Worm (Caenorhabditis elegans) whole organism, dauer: ENCODE data around the gene AH10.4.
"Not testable (repeated sequence)": the region's sequence is repeated elsewhere in the genome, so short reads cannot be mapped to it uniquely, and the experiment has no call there.

ENCODE experiments used
- unc-62 ChIP-seq: sonication (generic microtip); optimal IDR thresholded peaks from 2 replicates; lab custom pipeline; 2017; ENCODE audit warnings: missing biosample characterization, missing genetic modification reagents, missing genetic modification characterization

The AH10.4 gene

ce11 chrV:14137766-14138165, at the start of gene AH10.4:
AH10.4 (minus strand) TSS chrV:14137866.
- not testable (repeated sequence) for TF ChIP-seq unc-62 (GFP tag; lab: Kevin White, UChicago)

ce11 chrV:14187104-14187503, 49.4 kb upstream of the AH10.4 start:
- TF ChIP-seq unc-62 (GFP tag; lab: Kevin White, UChicago): no peak

- no peak for TF ChIP-seq unc-62 (GFP tag; lab: Kevin White, UChicago)
Observed at ce11 chrV:14185438-14185837, 47.8 kb upstream of the AH10.4 start, which contains the start of the genes trm-1 and ints-2. trm-1 (minus strand) TSS chrV:14185612. ints-2 (plus strand) TSS chrV:14185686.

ce11 chrV:14182860-14183259, 45.2 kb upstream of the AH10.4 start, which contains the start of gene cest-2.3:
cest-2.3 (minus strand) TSS chrV:14182960.
- no peak for TF ChIP-seq unc-62 (GFP tag; lab: Kevin White, UChicago)

- TF ChIP-seq unc-62 (GFP tag; lab: Kevin White, UChicago): no peak
Observed at ce11 chrV:14179947-14180346, 42.3 kb upstream of the AH10.4 start, which contains the start of gene ZC376.8. ZC376.8 (plus strand) TSS chrV:14180247.

ce11 chrV:14177657-14178129, 40.0 kb upstream of the AH10.4 start, which contains the start of gene ceh-74:
ceh-74 (plus strand) TSS chrV:14178079.
- TF ChIP-seq unc-62 (GFP tag; lab: Kevin White, UChicago): no peak

ce11 chrV:14176572-14176971, 38.9 kb upstream of the AH10.4 start:
- no peak for TF ChIP-seq unc-62 (GFP tag; lab: Kevin White, UChicago)

ce11 chrV:14175216-14175615, 37.5 kb upstream of the AH10.4 start, which contains the start of gene cest-2.2:
cest-2.2 (minus strand) TSS chrV:14175355.
- TF ChIP-seq unc-62 (GFP tag; lab: Kevin White, UChicago): no peak

- no peak for TF ChIP-seq unc-62 (GFP tag; lab: Kevin White, UChicago)
Observed at ce11 chrV:14171284-14171683, 33.6 kb upstream of the AH10.4 start, which contains the start of gene cest-2.1. cest-2.1 (minus strand) TSS chrV:14171481.

ce11 chrV:14167629-14168028, 30.0 kb upstream of the AH10.4 start, which contains the start of gene ocam-1:
ocam-1 (minus strand) TSS chrV:14167729.
- TF ChIP-seq unc-62 (GFP tag; lab: Kevin White, UChicago): no peak

ce11 chrV:14166630-14167029, 29.0 kb upstream of the AH10.4 start, which contains the start of gene cest-1.1:
cest-1.1 (minus strand) TSS chrV:14166730.
- no peak for TF ChIP-seq unc-62 (GFP tag; lab: Kevin White, UChicago)

- TF ChIP-seq unc-62 (GFP tag; lab: Kevin White, UChicago): no peak
Observed at ce11 chrV:14165745-14166144, 28.1 kb upstream of the AH10.4 start.

ce11 chrV:14162959-14163548, 25.4 kb upstream of the AH10.4 start, which contains the start of gene srd-26:
srd-26 (minus strand) TSS chrV:14163009.
- no peak for TF ChIP-seq unc-62 (GFP tag; lab: Kevin White, UChicago)

ce11 chrV:14160698-14161097, 23.0 kb upstream of the AH10.4 start, which contains the start of gene cest-1.2:
cest-1.2 (minus strand) TSS chrV:14160862.
- TF ChIP-seq unc-62 (GFP tag; lab: Kevin White, UChicago): no peak

ce11 chrV:14156468-14156867, 18.8 kb upstream of the AH10.4 start, which contains the start of gene AH10.2:
AH10.2 (plus strand) TSS chrV:14156768.
- TF ChIP-seq unc-62 (GFP tag; lab: Kevin White, UChicago): no peak

- no peak for TF ChIP-seq unc-62 (GFP tag; lab: Kevin White, UChicago)
Observed at ce11 chrV:14153615-14154014, 15.9 kb upstream of the AH10.4 start.
